Worm (Caenorhabditis elegans): Measurements from ENCODE around the gene F01G4.4.
A peak's percentile ranks its signal among the peaks of the same experiment; 100 is the strongest.

F01G4.4 gene

ce11 chrIV:11110995-11111619 is 32.0 kb upstream of the F01G4.4 start, which contains the start of gene rps-5 (continued):
- peak; percentile 22 for TF ChIP-seq nhr-11 (tag; optimal IDR thresholded peaks at IDR 0.05)
- no peak for TF ChIP-seq ama-1 (optimal IDR thresholded peaks at IDR 0.05)
- peak; percentile 43 for TF ChIP-seq hlh-30 (tag; optimal IDR thresholded peaks at IDR 0.05; ENCODE audit: insufficient read depth)
- TF ChIP-seq Y48G9A.11 (GFP tag; IDR thresholded peaks at IDR 0.05), result no peak
- no peak for TF ChIP-seq Y5F2A.4 (GFP tag; optimal IDR thresholded peaks at IDR 0.05)
- TF ChIP-seq nhr-28 (tag; optimal IDR thresholded peaks at IDR 0.05), result peak; percentile 17
- no peak for TF ChIP-seq nhr-48 (tag; optimal IDR thresholded peaks at IDR 0.05)
- no peak for TF ChIP-seq php-3 (GFP tag; IDR thresholded peaks at IDR 0.05)
- TF ChIP-seq lir-3 (tag; optimal IDR thresholded peaks at IDR 0.05), result no peak
- TF ChIP-seq F44E2.7 (GFP tag; IDR thresholded peaks at IDR 0.05), result no peak
- peak; percentile 47 for TF ChIP-seq mep-1 (tag; optimal IDR thresholded peaks at IDR 0.05)
- no peak for TF ChIP-seq nhr-42 (GFP tag; IDR thresholded peaks at IDR 0.05)
- TF ChIP-seq cey-2 (tag; optimal IDR thresholded peaks at IDR 0.05; ENCODE audit: borderline replicate concordance, insufficient read depth), result no peak
- TF ChIP-seq vab-7 (GFP tag; IDR thresholded peaks at IDR 0.05), result no peak
- TF ChIP-seq F26F4.8 (GFP tag; conservative IDR thresholded peaks at IDR 0.05), result no peak
- no peak for TF ChIP-seq saeg-2 (GFP tag; IDR thresholded peaks at IDR 0.05)
- no peak for TF ChIP-seq fkh-10 (GFP tag; optimal IDR thresholded peaks at IDR 0.05)
- no peak for TF ChIP-seq mxl-2 (GFP tag; conservative IDR thresholded peaks at IDR 0.05)
- TF ChIP-seq dpl-1 (GFP tag; optimal IDR thresholded peaks at IDR 0.05), result peak; percentile 82
- no peak for TF ChIP-seq egl-27 (tag; optimal IDR thresholded peaks at IDR 0.05)
- no peak for TF ChIP-seq duxl-1 (tag; optimal IDR thresholded peaks at IDR 0.05; ENCODE audit: poor library complexity)
- no peak for TF ChIP-seq fos-1 (tag; optimal IDR thresholded peaks at IDR 0.05)
- TF ChIP-seq nhr-41 (GFP tag; IDR thresholded peaks at IDR 0.05), result no peak
- TF ChIP-seq unc-39 (tag; optimal IDR thresholded peaks at IDR 0.05), result no peak
- no peak for TF ChIP-seq T20F7.1 (GFP tag; optimal IDR thresholded peaks at IDR 0.05)
- peak; percentile 58 for TF ChIP-seq nhr-6 (tag; optimal IDR thresholded peaks at IDR 0.05)
- peak; percentile 46 for TF ChIP-seq dve-1 (tag; optimal IDR thresholded peaks at IDR 0.05; ENCODE audit: insufficient read depth)
- TF ChIP-seq nhr-237 (tag; optimal IDR thresholded peaks at IDR 0.05), result no peak
- no peak for TF ChIP-seq R02D3.7 (tag; optimal IDR thresholded peaks at IDR 0.05)
- no peak for TF ChIP-seq arid-1 (GFP tag; conservative IDR thresholded peaks at IDR 0.05)
- TF ChIP-seq lin-38 (GFP tag; IDR thresholded peaks at IDR 0.05), result peak; percentile 51
- no peak for TF ChIP-seq ces-1 (GFP tag; optimal IDR thresholded peaks at IDR 0.05)
- 0 out of 2 replicates have a peak, but pooled peaks have one; percentile 55 for TF ChIP-seq hmg-1.1 (GFP tag; IDR thresholded peaks at IDR 0.05)
- TF ChIP-seq sdz-12 (GFP tag; optimal IDR thresholded peaks at IDR 0.05), result no peak
- peak in 1 of 2 experiments; percentile 25 for TF ChIP-seq hif-1 (tag; optimal IDR thresholded peaks at IDR 0.05)
- no peak for TF ChIP-seq daf-19 (GFP tag; conservative IDR thresholded peaks at IDR 0.05)
- TF ChIP-seq lin-13 (GFP tag; optimal IDR thresholded peaks at IDR 0.05), result no peak
- TF ChIP-seq daf-16 (GFP tag; optimal IDR thresholded peaks at IDR 0.05), result no peak
- no peak for TF ChIP-seq daf-16 (tag; optimal IDR thresholded peaks at IDR 0.05)
- no peak for TF ChIP-seq rbr-2 (tag; optimal IDR thresholded peaks at IDR 0.05)
- TF ChIP-seq lin-15B (tag; optimal IDR thresholded peaks at IDR 0.05), result no peak
- TF ChIP-seq zip-2 (tag; optimal IDR thresholded peaks at IDR 0.05), result no peak

ce11 chrIV:11111898-11112297 is 31.2 kb upstream of the F01G4.4 start:
- TF ChIP-seq hlh-30 (tag; optimal IDR thresholded peaks at IDR 0.05; ENCODE audit: insufficient read depth) (peak; percentile 36), nhr-42 (GFP tag; IDR thresholded peaks at IDR 0.05) (no peak), nhr-25 (tag; optimal IDR thresholded peaks at IDR 0.05; ENCODE audit: borderline replicate concordance, insufficient read depth) (no peak)
